Fruit fly (Drosophila melanogaster) whole organism, embryonic: ENCODE measurements around the gene eEF1delta.
A peak's percentile ranks its signal among the peaks of the same experiment; 100 is the strongest.

Experiments used
- Aef1 ChIP-seq: fragments of 200-800 bp; sonication (Bioruptor generic); IDR thresholded peaks from 3 replicates; pipeline ENCODE4 v1.3.6; 2022; ENCODE audit warnings: missing biosample characterization, missing genetic modification characterization
- CG10654 ChIP-seq: fragments of 200-800 bp; sonication (Bioruptor generic); optimal IDR thresholded peaks from 2 replicates; lab custom pipeline; 2016; ENCODE audit warnings: missing biosample characterization, missing genetic modification characterization
- CG10979 ChIP-seq: fragments of 200-800 bp; sonication (Bioruptor generic); optimal IDR thresholded peaks from 2 replicates; lab custom pipeline; 2018; ENCODE audit warnings: missing biosample characterization, mild to moderate bottlenecking, missing genetic modification characterization, moderate library complexity
- CG11695 ChIP-seq: fragments of 200-800 bp; sonication (Bioruptor generic); IDR thresholded peaks from 3 replicates; pipeline ENCODE4 v1.3.6; 2022; ENCODE audit warnings: missing biosample characterization, missing genetic modification characterization
- CG12155 ChIP-seq: fragments of 200-800 bp; sonication (Bioruptor generic); optimal IDR thresholded peaks from 3 replicates; lab custom pipeline; 2016; ENCODE audit warnings: missing biosample characterization, missing genetic modification characterization
- CG12219 ChIP-seq: fragments of 200-800 bp; sonication (Bioruptor generic); optimal IDR thresholded peaks from 3 replicates; lab custom pipeline; 2018; ENCODE audit warnings: missing biosample characterization, mild to moderate bottlenecking, missing genetic modification characterization
- CG12391 ChIP-seq: fragments of 200-800 bp; sonication (Bioruptor generic); optimal IDR thresholded peaks from 3 replicates; lab custom pipeline; 2018; ENCODE audit warnings: missing biosample characterization, mild to moderate bottlenecking, missing genetic modification characterization, moderate library complexity
- CG12744 ChIP-seq: fragments of 200-800 bp; sonication (Bioruptor generic); optimal IDR thresholded peaks from 2 replicates; lab custom pipeline; 2016; ENCODE audit warnings: missing biosample characterization, missing genetic modification characterization
- CG13123 ChIP-seq: fragments of 200-800 bp; sonication (Bioruptor generic); optimal IDR thresholded peaks from 2 replicates; lab custom pipeline; 2016; ENCODE audit warnings: missing biosample characterization, missing genetic modification characterization
- CG13296 ChIP-seq: fragments of 200-800 bp; sonication (Bioruptor generic); optimal IDR thresholded peaks from 3 replicates; lab custom pipeline; 2018; ENCODE audit warnings: missing biosample characterization, mild to moderate bottlenecking, missing genetic modification characterization
- CG13624 ChIP-seq: fragments of 200-800 bp; sonication (Bioruptor generic); optimal IDR thresholded peaks from 2 replicates; lab custom pipeline; 2016; ENCODE audit warnings: missing biosample characterization, missing genetic modification characterization
- CG14014 ChIP-seq: fragments of 200-800 bp; sonication (Bioruptor generic); IDR thresholded peaks from 2 replicates; pipeline ENCODE4 v1.3.6; 2022; ENCODE audit warnings: missing biosample characterization, missing genetic modification characterization
- CG17359 ChIP-seq: fragments of 200-800 bp; sonication (Bioruptor generic); optimal IDR thresholded peaks from 3 replicates; lab custom pipeline; 2018; ENCODE audit warnings: missing biosample characterization, mild to moderate bottlenecking, missing genetic modification characterization, moderate library complexity
- CG17802 ChIP-seq: fragments of 200-800 bp; sonication (Bioruptor generic); optimal IDR thresholded peaks from 2 replicates; lab custom pipeline; 2018; ENCODE audit warnings: missing biosample characterization, mild to moderate bottlenecking, missing genetic modification characterization, moderate library complexity
- CG18262 ChIP-seq: fragments of 200-800 bp; optimal IDR thresholded peaks from 3 replicates; lab custom pipeline; 2019; ENCODE audit warnings: missing biosample characterization, mild to moderate bottlenecking, missing genetic modification characterization, moderate library complexity
- CG2202 ChIP-seq: fragments of 200-800 bp; sonication (Bioruptor generic); optimal IDR thresholded peaks from 2 replicates; lab custom pipeline; 2018; ENCODE audit warnings: missing biosample characterization, mild to moderate bottlenecking, missing genetic modification characterization
- CG30020 ChIP-seq: fragments of 200-800 bp; optimal IDR thresholded peaks from 2 replicates; lab custom pipeline; 2019; ENCODE audit warnings: missing biosample characterization, mild to moderate bottlenecking, missing genetic modification characterization, moderate library complexity
- CG3163 ChIP-seq: fragments of 200-800 bp; sonication (Bioruptor generic); optimal IDR thresholded peaks from 3 replicates; lab custom pipeline; 2016; ENCODE audit warnings: missing biosample characterization, missing genetic modification characterization
- CG33557 ChIP-seq: fragments of 200-800 bp; sonication (Bioruptor generic); optimal IDR thresholded peaks from 2 replicates; lab custom pipeline; 2019; ENCODE audit warnings: missing biosample characterization, mild to moderate bottlenecking, missing genetic modification characterization, moderate library complexity
- CG4328 ChIP-seq: fragments of 200-800 bp; sonication (Bioruptor generic); optimal IDR thresholded peaks from 3 replicates; lab custom pipeline; 2017; ENCODE audit warnings: missing biosample characterization, missing genetic modification reagents, missing genetic modification characterization
- CG6683 ChIP-seq: fragments of 200-800 bp; sonication (Bioruptor generic); optimal IDR thresholded peaks from 2 replicates; lab custom pipeline; 2017; ENCODE audit warnings: missing biosample characterization, mild to moderate bottlenecking, missing genetic modification characterization, missing genetic modification reagents
- CG6791 ChIP-seq: fragments of 200-800 bp; sonication (Bioruptor generic); IDR thresholded peaks from 3 replicates; pipeline ENCODE4 v1.3.6; 2022; ENCODE audit warnings: missing biosample characterization, missing genetic modification characterization; ENCODE audit not compliant: partially characterized antibody
- CG7357 ChIP-seq: fragments of 200-800 bp; sonication (Bioruptor generic); IDR thresholded peaks from 3 replicates; pipeline ENCODE4 v1.3.6; 2022; ENCODE audit warnings: missing biosample characterization, missing genetic modification characterization
- CG9817 ChIP-seq: fragments of 200-800 bp; sonication (Bioruptor generic); optimal IDR thresholded peaks from 2 replicates; lab custom pipeline; 2018; ENCODE audit warnings: missing biosample characterization, mild to moderate bottlenecking, missing genetic modification characterization, moderate library complexity
- Dll ChIP-seq: fragments of 200-800 bp; sonication (Bioruptor generic); IDR thresholded peaks from 4 replicates; pipeline ENCODE4 v1.3.6; 2022; ENCODE audit warnings: missing biosample characterization, missing genetic modification characterization; ENCODE audit not compliant: partially characterized antibody
- Eip74EF ChIP-seq, 2 experiments: fragments of 200-800 bp in 1 of 2; fragments of >200 bp in 1 of 2; sonication (Bioruptor generic) in 1 of 2; optimal IDR thresholded peaks; 2 replicates each; lab custom pipeline; 2017 to 2019; ENCODE audit warnings: missing biosample characterization in 2 of 2, missing genetic modification characterization in 2 of 2, mild to moderate bottlenecking in 1 of 2, moderate library complexity in 1 of 2
- Ets65A ChIP-seq: fragments of 200-800 bp; sonication (Bioruptor generic); peaks from one replicate; lab custom pipeline; 2016; ENCODE audit warnings: missing biosample characterization, missing genetic modification characterization
- Fer1 ChIP-seq: fragments of 200-800 bp; sonication (Bioruptor generic); optimal IDR thresholded peaks from 2 replicates; lab custom pipeline; 2017; ENCODE audit warnings: missing biosample characterization, mild to moderate bottlenecking, missing genetic modification characterization
- HHEX ChIP-seq: fragments of 200-800 bp; sonication (Bioruptor generic); optimal IDR thresholded peaks from 3 replicates; lab custom pipeline; 2017; ENCODE audit warnings: missing biosample characterization, mild to moderate bottlenecking, missing genetic modification characterization, missing genetic modification reagents
- HLH3B ChIP-seq: fragments of 200-800 bp; sonication (Bioruptor generic); IDR thresholded peaks from 2 replicates; pipeline ENCODE4 v1.3.6; 2022; ENCODE audit warnings: missing biosample characterization, missing genetic modification characterization
- Hand ChIP-seq: fragments of 200-800 bp; sonication (Bioruptor generic); optimal IDR thresholded peaks from 2 replicates; lab custom pipeline; 2017; ENCODE audit warnings: mild to moderate bottlenecking, missing biosample characterization, missing genetic modification reagents, missing genetic modification characterization
- Kr ChIP-seq: fragments of 200-800 bp; sonication (Bioruptor generic); optimal IDR thresholded peaks from 2 replicates; lab custom pipeline; 2017; ENCODE audit warnings: missing biosample characterization, mild to moderate bottlenecking, missing genetic modification characterization
- Neu2 ChIP-seq: fragments of 200-800 bp; sonication (Bioruptor generic); optimal IDR thresholded peaks from 3 replicates; lab custom pipeline; 2016; ENCODE audit warnings: missing biosample characterization, missing genetic modification characterization, borderline replicate concordance
- Side ChIP-seq: fragments of 200-800 bp; sonication (Bioruptor generic); optimal IDR thresholded peaks from 2 replicates; lab custom pipeline; 2016; ENCODE audit warnings: missing biosample characterization, missing genetic modification characterization
- Sox100B ChIP-seq: fragments of 200-800 bp; sonication (Bioruptor generic); optimal IDR thresholded peaks from 3 replicates; lab custom pipeline; 2018; ENCODE audit warnings: missing biosample characterization, mild to moderate bottlenecking, missing genetic modification characterization
- TFAM ChIP-seq: fragments of 200-800 bp; sonication (Bioruptor generic); optimal IDR thresholded peaks from 2 replicates; lab custom pipeline; 2017; ENCODE audit warnings: missing biosample characterization, missing genetic modification characterization, inconsistent platforms
- Tbp ChIP-seq: fragments of >200 bp; optimal IDR thresholded peaks from 2 replicates; lab custom pipeline; 2018; ENCODE audit warnings: missing biosample characterization, missing genetic modification characterization
- Xrp1 ChIP-seq: fragments of 200-800 bp; sonication (Bioruptor generic); IDR thresholded peaks from 2 replicates; pipeline ENCODE4 v1.3.6; 2022; ENCODE audit warnings: missing biosample characterization, missing genetic modification characterization
- az2 ChIP-seq: fragments of 200-800 bp; sonication (Bioruptor generic); optimal IDR thresholded peaks from 3 replicates; lab custom pipeline; 2016; ENCODE audit warnings: missing biosample characterization, missing genetic modification characterization
- ci ChIP-seq: fragments of 200-800 bp; sonication (Bioruptor generic); IDR thresholded peaks from 3 replicates; pipeline ENCODE4 v1.3.6; 2022; ENCODE audit warnings: missing biosample characterization, missing genetic modification characterization
- fd3F ChIP-seq: fragments of 200-800 bp; sonication (Bioruptor generic); optimal IDR thresholded peaks from 2 replicates; lab custom pipeline; 2018; ENCODE audit warnings: missing biosample characterization, mild to moderate bottlenecking, missing genetic modification characterization, moderate library complexity
- hb ChIP-seq: fragments of 200-800 bp; sonication (Bioruptor generic); IDR thresholded peaks from 3 replicates; pipeline ENCODE4 v1.3.6; 2022; ENCODE audit warnings: missing biosample characterization, missing genetic modification characterization; ENCODE audit not compliant: partially characterized antibody
- hkb ChIP-seq, 2 experiments: fragments of 200-800 bp in 1 of 2; fragments of >200 bp in 1 of 2; sonication (Bioruptor generic) in 1 of 2; IDR thresholded peaks in 1 of 2; optimal IDR thresholded peaks in 1 of 2; 2 replicates each; pipeline versions ENCODE4 v1.3.6 to Lab custom; 2017 to 2022; ENCODE audit warnings: missing biosample characterization in 1 of 2, missing genetic modification characterization in 1 of 2
- ken ChIP-seq: fragments of 200-800 bp; sonication (Bioruptor generic); IDR thresholded peaks from 3 replicates; pipeline ENCODE4 v1.3.6; 2022; ENCODE audit warnings: missing biosample characterization, missing genetic modification characterization
- klu ChIP-seq: fragments of 200-800 bp; sonication (Bioruptor generic); IDR thresholded peaks from 2 replicates; pipeline ENCODE4 v1.3.6; 2022; ENCODE audit warnings: missing biosample characterization, missing genetic modification characterization
- rib ChIP-seq: fragments of 200-800 bp; sonication (Bioruptor generic); IDR thresholded peaks from 2 replicates; pipeline ENCODE4 v1.3.6; 2022; ENCODE audit warnings: missing biosample characterization, missing genetic modification characterization
- sqz ChIP-seq: fragments of 200-800 bp; sonication (Bioruptor generic); optimal IDR thresholded peaks from 3 replicates; lab custom pipeline; 2018; ENCODE audit warnings: missing biosample characterization, mild to moderate bottlenecking, missing genetic modification characterization
- trh ChIP-seq: fragments of 200-800 bp; sonication (Bioruptor generic); optimal IDR thresholded peaks from 2 replicates; lab custom pipeline; 2016; ENCODE audit warnings: missing biosample characterization, missing genetic modification characterization
- zfh2 ChIP-seq: fragments of 200-800 bp; sonication (Bioruptor generic); optimal IDR thresholded peaks from 2 replicates; lab custom pipeline; 2016; ENCODE audit warnings: missing biosample characterization, missing genetic modification characterization

Gene eEF1delta

dm6 chr2L:10249655-10250202 lies 17.4 kb downstream of the eEF1delta start (continued):
- TF ChIP-seq CG33557 (GFP tag; lab: Kevin White, UChicago) (peak; percentile 87), CG7357 (GFP tag; lab: Robert Waterston, UW) (no peak), ci (GFP tag; lab: Robert Waterston, UW) (no peak; the same call in 2 of the 3 replicates), CG12155 (GFP tag; lab: Kevin White, UChicago) (no peak), CG13624 (GFP tag; lab: Kevin White, UChicago) (no peak), Fer1 (GFP tag; lab: Kevin White, UChicago) (peak; percentile 49), Aef1 (GFP tag; lab: Robert Waterston, UW) (no peak), Kr (GFP tag; lab: Kevin White, UChicago) (peak; percentile 49), Side (GFP tag; lab: Kevin White, UChicago) (peak; percentile 1), CG3163 (GFP tag; lab: Kevin White, UChicago) (peak; percentile 11), TFAM (no peak), CG13296 (peak; percentile 80), hb (GFP tag; lab: Robert Waterston, UW) (no peak), rib (GFP tag; lab: Robert Waterston, UW) (no peak), Sox100B (peak; percentile 75), CG12391 (tag; lab: Kevin White, UChicago) (no peak), Hand (GFP tag; lab: Kevin White, UChicago) (no peak), ken (GFP tag; lab: Robert Waterston, UW) (no peak), hkb (optimal IDR thresholded peaks at IDR 0.05; lab: Kevin White, UChicago) (no peak), hkb (GFP tag; IDR thresholded peaks at IDR 0.05; lab: Robert Waterston, UW) (peak; percentile 42; the same call in 1 of the 2 replicates), klu (GFP tag; lab: Robert Waterston, UW) (no peak), CG11695 (peak; percentile 55; the same call in 1 of the 3 replicates), CG10654 (GFP tag; lab: Kevin White, UChicago) (no peak), CG6791 (GFP tag; lab: Robert Waterston, UW) (no peak), CG9817 (tag; lab: Kevin White, UChicago) (no peak), az2 (GFP tag; lab: Kevin White, UChicago) (no peak), CG17359 (tag; lab: Kevin White, UChicago) (peak; percentile 34), CG14014 (peak; percentile 31; the same call in 1 of the 2 replicates), CG12219 (peak; percentile 20), fd3F (GFP tag; lab: Kevin White, UChicago) (no peak), HHEX (GFP tag; lab: Kevin White, UChicago) (no peak), Ets65A (GFP tag; lab: Kevin White, UChicago) (no peak), CG10979 (no peak), CG12744 (no peak), CG18262 (peak; percentile 23), trh (peak; percentile 20), Neu2 (GFP tag; lab: Kevin White, UChicago) (peak; percentile 35), zfh2 (GFP tag; lab: Kevin White, UChicago) (no peak), CG6683 (GFP tag; lab: Kevin White, UChicago) (peak; percentile 19), CG17802 (no peak), HLH3B (GFP tag; lab: Robert Waterston, UW) (peak; percentile 29; the same call in 1 of the 2 replicates), Dll (GFP tag; lab: Robert Waterston, UW) (0 out of 4 replicates have a peak, but pooled peaks have one; percentile 24), CG30020 (tag; lab: Kevin White, UChicago) (peak; percentile 74), CG13123 (GFP tag; lab: Kevin White, UChicago) (no peak), CG4328 (GFP tag; lab: Kevin White, UChicago) (peak; percentile 68), Eip74EF (GFP tag; optimal IDR thresholded peaks at IDR 0.05; lab: Kevin White, UChicago) (no peak), CG2202 (tag; lab: Kevin White, UChicago) (peak; percentile 30), Xrp1 (peak; percentile 64), Tbp (GFP tag; lab: Kevin White, UChicago) (no peak), sqz (GFP tag; lab: Kevin White, UChicago) (peak; percentile 64)
